Worm (Caenorhabditis elegans) whole organism, L1 larva: ENCODE measurements around the gene alh-9.

Source experiments
- C16A3.4 ChIP-seq: fragments of 150-350 bp; optimal IDR thresholded peaks from 2 replicates; lab custom pipeline; 2014; ENCODE audit warnings: missing biosample characterization, missing genetic modification characterization
- aly-2 ChIP-seq: fragments of 150-350 bp; optimal IDR thresholded peaks from 2 replicates; lab custom pipeline; 2014; ENCODE audit warnings: missing biosample characterization, missing genetic modification characterization
- ama-1 ChIP-seq: fragments of 150-350 bp; optimal IDR thresholded peaks from 2 replicates; lab custom pipeline; 2014
- blmp-1 ChIP-seq: fragments of 150-350 bp; optimal IDR thresholded peaks from 2 replicates; lab custom pipeline; 2014; ENCODE audit warnings: missing biosample characterization, missing genetic modification characterization
- ceh-63 ChIP-seq: fragments of 200-800 bp; sonication (Bioruptor generic); optimal IDR thresholded peaks from 2 replicates; lab custom pipeline; 2018; ENCODE audit warnings: mild to moderate bottlenecking, missing genetic modification characterization, missing compliant biosample characterization
- ceh-82 ChIP-seq, 3 experiments: fragments of 150-350 bp in 1 of 3; sonication (generic microtip) in 2 of 3; optimal IDR thresholded peaks; 2 replicates each; lab custom pipeline; 2014 to 2017; ENCODE audit warnings: missing biosample characterization in 3 of 3, missing genetic modification characterization in 3 of 3
- ceh-88 ChIP-seq: fragments of 200-800 bp; sonication (Bioruptor generic); IDR thresholded peaks from 2 replicates; pipeline ENCODE4 v1.3.6; 2022; ENCODE audit warnings: missing genetic modification characterization, missing compliant biosample characterization
- ceh-90 ChIP-seq: sonication (generic microtip); optimal IDR thresholded peaks from 2 replicates; lab custom pipeline; 2016; ENCODE audit warnings: missing genetic modification characterization, missing compliant biosample characterization
- ces-1 ChIP-seq: fragments of 150-350 bp; optimal IDR thresholded peaks from 2 replicates; lab custom pipeline; 2014; ENCODE audit warnings: missing biosample characterization, missing genetic modification reagents, missing genetic modification characterization
- dpl-1 ChIP-seq, 3 experiments: fragments of 150-350 bp in 2 of 3; sonication (generic microtip) in 1 of 3; optimal IDR thresholded peaks; 2 replicates each; lab custom pipeline; 2014 to 2017; ENCODE audit warnings: missing biosample characterization in 3 of 3, missing genetic modification characterization in 3 of 3, missing genetic modification reagents in 3 of 3
- dsc-1 ChIP-seq: sonication (generic microtip); optimal IDR thresholded peaks from 2 replicates; lab custom pipeline; 2016; ENCODE audit warnings: mild to moderate bottlenecking, missing genetic modification characterization, missing compliant biosample characterization
- efl-1 ChIP-seq, 4 experiments: fragments of 150-350 bp; optimal IDR thresholded peaks in 3 of 4; peaks in 1 of 4; 1 replicate in 1 of 4; 2 replicates in 3 of 4; lab custom pipeline; 2014; ENCODE audit warnings: missing biosample characterization in 2 of 4, missing genetic modification characterization in 2 of 4, missing genetic modification reagents in 2 of 4
- elt-2 ChIP-seq: sonication (generic microtip); optimal IDR thresholded peaks from 2 replicates; lab custom pipeline; 2016; ENCODE audit warnings: missing genetic modification characterization, mild to moderate bottlenecking, inconsistent platforms, missing compliant biosample characterization, missing genetic modification reagents
- elt-3 ChIP-seq, 6 experiments: fragments of 150-350 bp in 1 of 6; sonication (generic microtip); optimal IDR thresholded peaks; 2 replicates each; lab custom pipeline; 2017 to 2018; ENCODE audit warnings: missing biosample characterization in 6 of 6, missing genetic modification characterization in 6 of 6, inconsistent platforms in 1 of 6
- fkh-4 ChIP-seq: sonication (generic microtip); optimal IDR thresholded peaks from 2 replicates; lab custom pipeline; 2016; ENCODE audit warnings: missing compliant biosample characterization, missing genetic modification characterization, borderline replicate concordance
- grh-1 ChIP-seq: fragments of 200-800 bp; sonication (Bioruptor generic); IDR thresholded peaks from 2 replicates; pipeline ENCODE4 v1.3.6; 2022; ENCODE audit warnings: missing genetic modification reagents, missing genetic modification characterization, missing compliant biosample characterization
- hlh-4 ChIP-seq: sonication (generic microtip); optimal IDR thresholded peaks from 2 replicates; lab custom pipeline; 2016; ENCODE audit warnings: mild to moderate bottlenecking, missing genetic modification characterization, missing compliant biosample characterization
- isw-1 ChIP-seq: fragments of 200-800 bp; sonication (Bioruptor generic); IDR thresholded peaks from 2 replicates; pipeline ENCODE4 v1.3.6; 2022; ENCODE audit warnings: missing genetic modification characterization, missing compliant biosample characterization
- lin-13 ChIP-seq: fragments of 150-350 bp; optimal IDR thresholded peaks from 2 replicates; lab custom pipeline; 2014; ENCODE audit warnings: missing biosample characterization, missing genetic modification reagents, missing genetic modification characterization
- lin-14 ChIP-seq: fragments of 200-800 bp; sonication (Bioruptor generic); optimal IDR thresholded peaks from 2 replicates; lab custom pipeline; 2018; ENCODE audit warnings: mild to moderate bottlenecking, missing genetic modification characterization, moderate library complexity, missing compliant biosample characterization
- lin-35 ChIP-seq, 2 experiments: fragments of 150-350 bp; optimal IDR thresholded peaks; 2 replicates each; lab custom pipeline; 2014; ENCODE audit warnings: missing biosample characterization in 2 of 2, missing genetic modification characterization in 2 of 2, missing genetic modification reagents in 2 of 2
- lsy-2 ChIP-seq, 2 experiments: fragments of 150-350 bp; optimal IDR thresholded peaks; 2 replicates each; lab custom pipeline; 2014; ENCODE audit warnings: missing biosample characterization in 2 of 2, missing genetic modification characterization in 2 of 2
- mab-9 ChIP-seq: fragments of 200-800 bp; sonication (Bioruptor generic); IDR thresholded peaks from 2 replicates; pipeline ENCODE4 v1.3.6; 2022; ENCODE audit warnings: missing genetic modification reagents, missing genetic modification characterization, missing compliant biosample characterization
- nhr-12 ChIP-seq: sonication (generic microtip); optimal IDR thresholded peaks from 2 replicates; lab custom pipeline; 2017; ENCODE audit warnings: missing biosample characterization, missing genetic modification characterization
- nhr-19 ChIP-seq: fragments of 200-800 bp; sonication (Bioruptor generic); conservative IDR thresholded peaks from 2 replicates; pipeline ENCODE4 v1.3.6; 2022; ENCODE audit warnings: missing genetic modification characterization, missing compliant biosample characterization
- nhr-20 ChIP-seq: sonication (generic microtip); optimal IDR thresholded peaks from 2 replicates; lab custom pipeline; 2016; ENCODE audit warnings: mild to moderate bottlenecking, missing genetic modification characterization, missing compliant biosample characterization
- nhr-47 ChIP-seq: sonication (generic microtip); optimal IDR thresholded peaks from 2 replicates; lab custom pipeline; 2016; ENCODE audit warnings: mild to moderate bottlenecking, missing genetic modification characterization, moderate library complexity, missing compliant biosample characterization
- nhr-71 ChIP-seq: sonication (generic microtip); optimal IDR thresholded peaks from 2 replicates; lab custom pipeline; 2016; ENCODE audit warnings: mild to moderate bottlenecking, missing genetic modification characterization, moderate library complexity, missing compliant biosample characterization
- nhr-85 ChIP-seq: sonication (generic microtip); peaks from one replicate; lab custom pipeline; 2016; ENCODE audit warnings: missing genetic modification characterization, inconsistent platforms, missing compliant biosample characterization
- nhr-90 ChIP-seq: sonication (generic microtip); optimal IDR thresholded peaks from 2 replicates; lab custom pipeline; 2016; ENCODE audit warnings: mild to moderate bottlenecking, missing genetic modification characterization, missing compliant biosample characterization; ENCODE audit not compliant: poor library complexity
- rnt-1 ChIP-seq: sonication (generic microtip); optimal IDR thresholded peaks from 2 replicates; lab custom pipeline; 2016; ENCODE audit warnings: mild to moderate bottlenecking, missing genetic modification characterization, moderate library complexity, missing compliant biosample characterization
- skn-1 ChIP-seq: fragments of 150-350 bp; optimal IDR thresholded peaks from 2 replicates; lab custom pipeline; 2014; ENCODE audit warnings: missing biosample characterization, missing genetic modification characterization
- snu-23 ChIP-seq: sonication (generic microtip); optimal IDR thresholded peaks from 2 replicates; lab custom pipeline; 2016; ENCODE audit warnings: missing genetic modification characterization, missing compliant biosample characterization
- sptf-1 ChIP-seq: fragments of 150-350 bp; optimal IDR thresholded peaks from 2 replicates; lab custom pipeline; 2014; ENCODE audit warnings: missing biosample characterization, missing genetic modification characterization
- swsn-7 ChIP-seq: sonication (generic microtip); optimal IDR thresholded peaks from 2 replicates; lab custom pipeline; 2016; ENCODE audit warnings: missing genetic modification characterization, missing compliant biosample characterization
- unc-62 ChIP-seq: fragments of 150-350 bp; optimal IDR thresholded peaks from 2 replicates; lab custom pipeline; 2014; ENCODE audit warnings: missing biosample characterization, missing genetic modification reagents, missing genetic modification characterization
- unc-86 ChIP-seq: sonication (generic microtip); optimal IDR thresholded peaks from 2 replicates; lab custom pipeline; 2016; ENCODE audit warnings: missing genetic modification characterization, missing compliant biosample characterization
- xbp-1 ChIP-seq: sonication (generic microtip); optimal IDR thresholded peaks from 2 replicates; lab custom pipeline; 2016; ENCODE audit warnings: missing genetic modification characterization, missing compliant biosample characterization
- zip-4 ChIP-seq: fragments of 200-800 bp; sonication (Bioruptor generic); optimal IDR thresholded peaks from 2 replicates; lab custom pipeline; 2018; ENCODE audit warnings: mild to moderate bottlenecking, missing genetic modification characterization, moderate library complexity, missing compliant biosample characterization
- ztf-11 ChIP-seq, 2 experiments: sonication (generic microtip); optimal IDR thresholded peaks; 2 replicates each; lab custom pipeline; 2016 to 2017; ENCODE audit warnings: missing genetic modification characterization in 2 of 2, missing biosample characterization in 1 of 2, missing compliant biosample characterization in 1 of 2
- ztf-4 ChIP-seq: fragments of 150-350 bp; optimal IDR thresholded peaks from 2 replicates; lab custom pipeline; 2014; ENCODE audit warnings: missing biosample characterization, missing genetic modification characterization

alh-9 gene

DNA sequence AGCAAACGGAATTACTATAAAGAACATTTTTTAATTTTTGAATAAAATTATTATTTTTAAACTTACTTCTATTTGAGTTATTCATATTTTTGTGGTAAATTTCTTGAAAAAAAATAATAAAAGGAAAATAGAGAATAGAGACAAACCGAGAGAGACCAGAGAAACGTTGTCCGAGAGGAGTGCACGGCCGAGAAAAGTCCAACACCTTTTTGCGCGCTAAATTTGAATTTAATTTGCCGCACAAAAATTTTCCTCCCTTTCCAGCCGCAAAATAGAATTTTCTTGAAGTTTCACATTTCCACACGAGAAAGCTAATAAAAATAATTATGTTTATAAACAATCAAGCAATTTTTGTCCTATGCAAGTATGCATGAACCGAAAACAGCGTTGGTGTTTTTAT is 15.9 kb downstream of the alh-9 start, which contains the start of the genes F01F1.11 and F01F1.3 (continued):
- no peak for TF ChIP-seq ztf-4 (tag; lab: Kevin White, UChicago)
- TF ChIP-seq unc-62 = no peak
- peak; percentile 81 for TF ChIP-seq blmp-1 (tag; lab: Kevin White, UChicago)
- TF ChIP-seq skn-1 (tag; lab: Kevin White, UChicago) = peak; percentile 70
- no peak for TF ChIP-seq ces-1 (GFP tag; lab: Kevin White, UChicago)
- TF ChIP-seq efl-1 (optimal IDR thresholded peaks at IDR 0.05; lab: Kevin White, UChicago) = peak; percentile 97 to 98
- peak; percentile 96 to 100 for TF ChIP-seq efl-1 (GFP tag; optimal IDR thresholded peaks at IDR 0.05 in 1 of 2; lab: Kevin White, UChicago)
- TF ChIP-seq nhr-90 (tag; lab: Kevin White, UChicago) = peak; percentile 92
- TF ChIP-seq lin-35 (GFP tag; optimal IDR thresholded peaks at IDR 0.05; lab: Kevin White, UChicago) = peak; percentile 97 to 98
- TF ChIP-seq nhr-47 = peak; percentile 93
- TF ChIP-seq fkh-4 (tag; lab: Kevin White, UChicago) = peak; percentile 81
- peak; percentile 64 for TF ChIP-seq mab-9
- TF ChIP-seq nhr-12 (tag; lab: Kevin White, UChicago) = no peak
- TF ChIP-seq ztf-11 (tag; optimal IDR thresholded peaks at IDR 0.05; lab: Kevin White, UChicago) = peak in 1 of 2 experiments; percentile 95
- TF ChIP-seq zip-4 = peak; percentile 51
- no peak for TF ChIP-seq sptf-1

DNA sequence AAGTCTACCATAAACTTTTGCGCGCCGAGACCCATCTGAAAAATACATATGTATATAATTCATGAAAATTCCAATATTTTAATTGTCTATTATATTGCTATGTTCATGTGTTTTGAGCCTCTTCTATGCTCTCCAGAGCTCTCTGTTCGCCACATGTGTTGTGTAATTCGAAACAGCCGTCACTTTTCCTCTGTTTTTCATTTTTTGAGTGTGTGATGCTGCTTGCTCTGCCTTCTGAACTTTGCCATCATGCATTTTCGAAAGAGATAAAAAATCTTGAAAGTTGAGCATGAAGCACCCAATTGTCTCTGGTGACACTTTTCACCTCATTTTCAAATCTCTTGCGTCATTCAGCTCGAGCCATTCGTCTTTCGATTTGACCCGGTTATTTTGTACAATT is 16.5 kb downstream of the alh-9 start:
- TF ChIP-seq dsc-1 = peak; percentile 98
- TF ChIP-seq fkh-4 (tag; lab: Kevin White, UChicago) = peak; percentile 90
- peak; percentile 42 for TF ChIP-seq rnt-1 (tag; lab: Kevin White, UChicago)
- no peak for TF ChIP-seq nhr-19 (GFP tag; lab: Robert Waterston, UW)
- TF ChIP-seq nhr-71 = peak; percentile 23
- TF ChIP-seq lin-14 (GFP tag; lab: Kevin White, UChicago) = peak; percentile 31
- no peak for TF ChIP-seq snu-23 (GFP tag; lab: Kevin White, UChicago)

DNA sequence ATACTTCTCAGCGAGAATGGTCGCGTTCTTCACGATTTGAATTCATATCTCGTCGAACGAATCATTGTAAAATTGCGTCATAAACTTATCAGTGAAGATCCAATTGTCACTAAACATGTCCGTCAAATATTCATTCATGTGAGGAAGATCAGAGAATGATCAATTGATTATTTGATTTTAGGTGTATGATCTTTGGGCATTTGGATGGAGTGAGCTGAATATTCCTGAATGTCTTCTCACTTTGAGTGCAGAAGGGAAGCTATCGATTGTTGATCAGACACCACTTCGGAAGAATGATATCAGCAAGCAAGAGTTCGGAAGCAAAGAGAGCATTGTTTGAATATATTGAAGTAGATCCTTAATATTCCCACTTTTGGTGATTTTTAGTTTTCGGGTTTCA is 18.4 kb downstream of the alh-9 start:
- TF ChIP-seq aly-2 (tag; lab: Kevin White, UChicago) (peak; percentile 65), grh-1 (GFP tag; lab: Robert Waterston, UW) (peak; percentile 22; the same call in 1 of the 2 replicates), xbp-1 (tag; lab: Kevin White, UChicago) (peak; percentile 16), dpl-1 (GFP tag; optimal IDR thresholded peaks at IDR 0.05; lab: Kevin White, UChicago) (peak in 1 of 3 experiments; percentile 31), hlh-4 (tag; lab: Kevin White, UChicago) (no peak), nhr-71 (peak; percentile 83), elt-2 (tag; lab: Kevin White, UChicago) (peak; percentile 13), elt-3 (tag; optimal IDR thresholded peaks at IDR 0.05; lab: Kevin White, UChicago) (peak in 4 of 6 experiments; percentile 7 to 51 (median 35)), lin-35 (GFP tag; optimal IDR thresholded peaks at IDR 0.05; lab: Kevin White, UChicago) (peak in 1 of 2 experiments; percentile 72), ama-1 (lab: Kevin White, UChicago) (peak; percentile 91), isw-1 (no peak), snu-23 (GFP tag; lab: Kevin White, UChicago) (peak; percentile 75), efl-1 (optimal IDR thresholded peaks at IDR 0.05; lab: Kevin White, UChicago) (peak in 1 of 2 experiments; percentile 14), efl-1 (GFP tag; optimal IDR thresholded peaks at IDR 0.05 in 1 of 2; lab: Kevin White, UChicago) (peak in 1 of 2 experiments; percentile 60), swsn-7 (tag; lab: Kevin White, UChicago) (peak; percentile 11), lsy-2 (tag; optimal IDR thresholded peaks at IDR 0.05; lab: Kevin White, UChicago) (peak in 1 of 2 experiments; percentile 24), nhr-90 (tag; lab: Kevin White, UChicago) (peak; percentile 85), nhr-20 (tag; lab: Kevin White, UChicago) (peak; percentile 77), ceh-90 (tag; lab: Kevin White, UChicago) (no peak), ztf-4 (tag; lab: Kevin White, UChicago) (peak; percentile 54), nhr-19 (GFP tag; lab: Robert Waterston, UW) (peak; percentile 58), C16A3.4 (tag; lab: Kevin White, UChicago) (peak; percentile 18), nhr-85 (peak; percentile 86), lin-14 (GFP tag; lab: Kevin White, UChicago) (peak; percentile 23), ceh-88 (GFP tag; lab: Robert Waterston, UW) (0 out of 2 replicates have a peak, but pooled peaks have one; percentile 11), nhr-47 (peak; percentile 47), nhr-12 (tag; lab: Kevin White, UChicago) (no peak), ceh-82 (tag; optimal IDR thresholded peaks at IDR 0.05; lab: Kevin White, UChicago) (no peak), unc-86 (tag; lab: Kevin White, UChicago) (no peak), ceh-63 (GFP tag; lab: Kevin White, UChicago) (no peak), lin-13 (peak; percentile 46), blmp-1 (tag; lab: Kevin White, UChicago) (peak; percentile 39)
